Worm (Caenorhabditis elegans): ENCODE measurements around the gene D1025.1.

Gene D1025.1

ce11 chrX:14539468-14539867 lies 18.9 kb downstream of the D1025.1 start (continued):
- no peak for TF ChIP-seq madf-9 (GFP tag; conservative IDR thresholded peaks at IDR 0.05)

- TF ChIP-seq hmg-1.1 (GFP tag; IDR thresholded peaks at IDR 0.05) (no peak), sdz-12 (GFP tag; optimal IDR thresholded peaks at IDR 0.05) (no peak), ztf-7 (tag; optimal IDR thresholded peaks at IDR 0.05) (no peak), nhr-11 (tag; optimal IDR thresholded peaks at IDR 0.05) (no peak), zfp-3 (GFP tag; conservative IDR thresholded peaks at IDR 0.05) (no peak), unc-62 (GFP tag; optimal IDR thresholded peaks at IDR 0.05 in 1 of 2) (no peak), unc-62 (tag; optimal IDR thresholded peaks at IDR 0.05) (no peak), egl-43 (GFP tag; IDR thresholded peaks at IDR 0.05) (no peak), saeg-2 (GFP tag; IDR thresholded peaks at IDR 0.05) (no peak), Y105C5A.15 (GFP tag; IDR thresholded peaks at IDR 0.05) (no peak), mdt-29 (GFP tag; IDR thresholded peaks at IDR 0.05) (no peak), zip-2 (tag; optimal IDR thresholded peaks at IDR 0.05) (no peak), vab-7 (GFP tag; IDR thresholded peaks at IDR 0.05) (no peak), lir-3 (tag; optimal IDR thresholded peaks at IDR 0.05) (no peak), lin-39 (tag; optimal IDR thresholded peaks at IDR 0.05) (no peak)
These were observed 21.4 kb downstream of the D1025.1 start, which contains the start of gene fbxa-81 for ce11 chrX:14541992-14542391. Gene fbxa-81 (minus strand): TSS chrX:14542092.

ce11 chrX:14543224-14543623 lies 22.7 kb downstream of the D1025.1 start, which contains the start of gene T24C2.3:
Gene T24C2.3 (plus strand): TSS chrX:14543524.
- TF ChIP-seq dve-1 (tag; optimal IDR thresholded peaks at IDR 0.05; ENCODE audit: insufficient read depth) (no peak), egl-43 (GFP tag; IDR thresholded peaks at IDR 0.05) (no peak), sdz-12 (GFP tag; optimal IDR thresholded peaks at IDR 0.05) (no peak), lsy-2 (tag; optimal IDR thresholded peaks at IDR 0.05) (no peak), gei-8 (GFP tag; optimal IDR thresholded peaks at IDR 0.05) (no peak), nhr-10 (tag; optimal IDR thresholded peaks at IDR 0.05) (no peak), unc-39 (tag; optimal IDR thresholded peaks at IDR 0.05) (no peak), unc-62 (GFP tag; optimal IDR thresholded peaks at IDR 0.05 in 1 of 2) (no peak), unc-62 (tag; optimal IDR thresholded peaks at IDR 0.05) (no peak)

ce11 chrX:14545543-14545942 lies 25.0 kb downstream of the D1025.1 start, which contains the start of gene enri-2:
Gene enri-2 (plus strand): TSS chrX:14545843.
- no peak for TF ChIP-seq ztf-7 (tag; optimal IDR thresholded peaks at IDR 0.05)
- TF ChIP-seq nhr-25 (tag; optimal IDR thresholded peaks at IDR 0.05; ENCODE audit: borderline replicate concordance, insufficient read depth): no peak
- no peak for TF ChIP-seq hlh-30 (tag; optimal IDR thresholded peaks at IDR 0.05; ENCODE audit: insufficient read depth)
- TF ChIP-seq gei-8 (GFP tag; optimal IDR thresholded peaks at IDR 0.05): no peak
- no peak for TF ChIP-seq mes-2 (tag; optimal IDR thresholded peaks at IDR 0.05; ENCODE audit: poor library complexity, severe bottlenecking)
- no peak for TF ChIP-seq daf-8 (GFP tag; IDR thresholded peaks at IDR 0.05)
- no peak for TF ChIP-seq Y105C5A.15 (GFP tag; IDR thresholded peaks at IDR 0.05)
- no peak for TF ChIP-seq jun-1 (tag; optimal IDR thresholded peaks at IDR 0.05)
- no peak for TF ChIP-seq ceh-20 (GFP tag; IDR thresholded peaks at IDR 0.05)
- TF ChIP-seq ces-1 (GFP tag; optimal IDR thresholded peaks at IDR 0.05): no peak
- no peak for TF ChIP-seq daf-19 (GFP tag; conservative IDR thresholded peaks at IDR 0.05)
- TF ChIP-seq duxl-1 (tag; optimal IDR thresholded peaks at IDR 0.05; ENCODE audit: poor library complexity): no peak
- no peak for TF ChIP-seq spr-3 (GFP tag; optimal IDR thresholded peaks at IDR 0.05)
- TF ChIP-seq snpc-1.2 (GFP tag; IDR thresholded peaks at IDR 0.05): no peak

ce11 chrX:14549709-14550199 lies 29.2 kb downstream of the D1025.1 start, which contains the start of gene ram-5:
Gene ram-5 (plus strand): TSS chrX:14550149.
- TF ChIP-seq aha-1 (tag): peak; percentile 95
- no peak for TF ChIP-seq ama-1 (optimal IDR thresholded peaks at IDR 0.05)
- TF ChIP-seq lin-39 (tag; optimal IDR thresholded peaks at IDR 0.05): no peak

Data from whole organism, L4 larva.